Worm (Caenorhabditis elegans): ENCODE results near the gene inft-2.

- no peak for TF ChIP-seq snpc-4 (tag; optimal IDR thresholded peaks at IDR 0.05)
- no peak for TF ChIP-seq dmd-4 (tag; optimal IDR thresholded peaks at IDR 0.05)
- no peak for TF ChIP-seq nhr-237 (tag; optimal IDR thresholded peaks at IDR 0.05)
- no peak for TF ChIP-seq nhr-23 (tag; optimal IDR thresholded peaks at IDR 0.05)
- no peak for TF ChIP-seq C34F6.9 (tag; optimal IDR thresholded peaks at IDR 0.05)
- no peak for TF ChIP-seq ama-1 (optimal IDR thresholded peaks at IDR 0.05)
- TF ChIP-seq unc-55 (GFP tag; optimal IDR thresholded peaks at IDR 0.05): no peak
- TF ChIP-seq lin-39 (tag; optimal IDR thresholded peaks at IDR 0.05): no peak
- TF ChIP-seq Y55F3AM.14 (GFP tag; optimal IDR thresholded peaks at IDR 0.05): no peak
- no peak for TF ChIP-seq ztf-11 (tag; optimal IDR thresholded peaks at IDR 0.05)
These were observed 35.0 kb upstream of the inft-2 start, which contains the start of gene R186.3 for ce11 chrV:12967110-12967509.

All from whole organism, L2 larva.